Fruit fly (Drosophila melanogaster) whole organism, wandering third instar larva: Measurements from ENCODE around the gene eIF1.

Source experiments
- Abd-B ChIP-seq: fragments of >200 bp; optimal IDR thresholded peaks from 2 replicates; lab custom pipeline; 2017; ENCODE audit warnings: missing biosample characterization, missing genetic modification characterization
- CG9705 ChIP-seq: fragments of 200-800 bp; sonication (Bioruptor generic); optimal IDR thresholded peaks from 2 replicates; lab custom pipeline; 2018; ENCODE audit warnings: missing biosample characterization, mild to moderate bottlenecking, missing genetic modification characterization
- Hr78 ChIP-seq: fragments of >200 bp; optimal IDR thresholded peaks from 2 replicates; lab custom pipeline; 2017; ENCODE audit warnings: missing biosample characterization, missing genetic modification characterization
- Hr83 ChIP-seq: fragments of 200-300 bp; sonication (Bioruptor generic); optimal IDR thresholded peaks from 2 replicates; lab custom pipeline; 2016; ENCODE audit warnings: missing biosample characterization, mild to moderate bottlenecking, missing genetic modification characterization, moderate library complexity; ENCODE audit not compliant: poor library complexity, severe bottlenecking
- Myc ChIP-seq: fragments of >200 bp; optimal IDR thresholded peaks from 2 replicates; lab custom pipeline; 2017
- br ChIP-seq: fragments of 200-800 bp; sonication (Bioruptor generic); optimal IDR thresholded peaks from 2 replicates; lab custom pipeline; 2016; ENCODE audit warnings: missing biosample characterization, missing genetic modification characterization
- dl ChIP-seq, 2 experiments: fragments of 175-275, 200-275 bp in 1 of 2; fragments of 200-275 bp in 1 of 2; sonication (Bioruptor generic); optimal IDR thresholded peaks; lab custom pipeline; 2018; ENCODE audit warnings: mild to moderate bottlenecking in 2 of 2, missing biosample characterization in 2 of 2, missing genetic modification characterization in 2 of 2, moderate library complexity in 2 of 2; ENCODE audit not compliant: partially characterized antibody in 2 of 2, insufficient read depth in 1 of 2
- fru ChIP-seq: fragments of 200-800 bp; sonication (Bioruptor generic); optimal IDR thresholded peaks from 3 replicates; lab custom pipeline; 2016; ENCODE audit warnings: missing biosample characterization, mild to moderate bottlenecking, missing genetic modification characterization
- psq ChIP-seq: fragments of 200-800 bp; sonication (Bioruptor generic); optimal IDR thresholded peaks from 3 replicates; lab custom pipeline; 2017; ENCODE audit warnings: missing biosample characterization, mild to moderate bottlenecking, missing genetic modification characterization, moderate library complexity
- usp ChIP-seq: fragments of >200 bp; optimal IDR thresholded peaks from 2 replicates; lab custom pipeline; 2017; ENCODE audit warnings: missing biosample characterization, missing genetic modification characterization
- woc ChIP-seq: sonication (Bioruptor generic); optimal IDR thresholded peaks from 2 replicates; lab custom pipeline; 2016; ENCODE audit warnings: missing biosample characterization, mild to moderate bottlenecking, missing genetic modification characterization

- TF ChIP-seq CG9705 (GFP tag; lab: Kevin White, UChicago) (peak; percentile 92), dl (GFP tag; optimal IDR thresholded peaks at IDR 0.05; lab: Kevin White, UChicago; ENCODE audit: insufficient read depth in 1 of 2, partially characterized antibody in 2 of 2) (no peak), usp (GFP tag; lab: Kevin White, UChicago) (no peak), br (GFP tag; lab: Kevin White, UChicago) (peak; percentile 66), Hr83 (GFP tag; lab: Kevin White, UChicago) (peak; percentile 99), Myc (lab: Kevin White, UChicago) (peak; percentile 65), woc (GFP tag; lab: Kevin White, UChicago) (peak; percentile 45), Hr78 (GFP tag; lab: Kevin White, UChicago) (no peak), fru (GFP tag; lab: Kevin White, UChicago) (peak; percentile 55), psq (GFP tag; lab: Kevin White, UChicago) (peak; percentile 75), Abd-B (GFP tag; lab: Kevin White, UChicago) (no peak)
Measured at dm6 chr3L:3222643-3223389, at the start of gene eIF1, which contains the start of gene RpL28.
